Fruit fly (Drosophila melanogaster) whole organism, larva: ENCODE data around the gene CG5003.

Source experiments
- noc ChIP-seq: fragments of 200-800 bp; sonication (Bioruptor generic); optimal IDR thresholded peaks from 3 replicates; lab custom pipeline; 2019; ENCODE audit warnings: missing biosample characterization, mild to moderate bottlenecking, missing genetic modification characterization, moderate library complexity

CG5003 gene

DNA sequence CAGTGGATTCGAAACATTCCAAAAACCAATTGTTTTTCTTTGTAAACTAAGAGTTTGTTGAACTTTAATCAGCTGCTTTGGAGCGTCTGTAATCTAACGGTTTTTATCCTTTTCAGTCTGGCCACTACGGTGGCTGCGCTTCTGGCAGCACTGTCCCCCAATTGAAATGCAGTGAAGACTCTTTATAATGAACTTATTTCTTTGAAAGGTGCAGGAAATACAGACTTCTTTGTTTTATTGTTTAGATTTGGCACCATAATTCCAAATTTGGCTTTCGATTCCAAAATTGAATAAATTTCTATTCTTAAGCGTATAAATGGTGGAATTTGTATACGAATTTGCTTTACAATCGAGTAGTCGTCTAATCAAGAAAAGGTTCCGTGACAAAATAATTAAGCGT lies 11.8 kb upstream of the CG5003 start, which contains the start of gene nenya:
nenya (minus strand) TSS at position 35 of the 400 bp plus-strand sequence.
- TF ChIP-seq noc (tag; lab: Kevin White, UChicago) = no peak

DNA sequence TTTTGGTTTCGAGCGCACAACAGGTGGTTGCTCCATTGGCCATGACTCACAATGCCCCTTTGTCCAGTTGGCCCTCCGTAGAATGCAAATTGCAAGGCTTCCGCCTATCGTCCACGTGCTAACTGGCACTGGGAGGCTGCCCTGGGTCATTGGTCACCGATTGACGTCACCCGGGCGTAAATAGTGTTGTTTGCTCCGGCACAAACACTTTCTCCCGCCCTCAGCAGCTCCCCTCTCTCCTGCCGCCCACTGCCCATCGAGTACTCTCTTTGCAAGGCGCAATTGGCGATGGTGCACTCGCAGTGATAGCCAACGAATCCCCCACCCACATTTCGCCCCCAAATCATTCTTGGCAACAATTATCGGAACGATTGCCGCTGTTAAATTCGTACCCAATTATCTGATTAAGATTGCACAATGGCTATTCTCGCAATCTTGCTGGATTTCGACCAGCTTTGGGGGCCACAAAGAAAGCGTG lies 10.5 kb upstream of the CG5003 start:
- no peak for TF ChIP-seq noc (tag; lab: Kevin White, UChicago)

DNA sequence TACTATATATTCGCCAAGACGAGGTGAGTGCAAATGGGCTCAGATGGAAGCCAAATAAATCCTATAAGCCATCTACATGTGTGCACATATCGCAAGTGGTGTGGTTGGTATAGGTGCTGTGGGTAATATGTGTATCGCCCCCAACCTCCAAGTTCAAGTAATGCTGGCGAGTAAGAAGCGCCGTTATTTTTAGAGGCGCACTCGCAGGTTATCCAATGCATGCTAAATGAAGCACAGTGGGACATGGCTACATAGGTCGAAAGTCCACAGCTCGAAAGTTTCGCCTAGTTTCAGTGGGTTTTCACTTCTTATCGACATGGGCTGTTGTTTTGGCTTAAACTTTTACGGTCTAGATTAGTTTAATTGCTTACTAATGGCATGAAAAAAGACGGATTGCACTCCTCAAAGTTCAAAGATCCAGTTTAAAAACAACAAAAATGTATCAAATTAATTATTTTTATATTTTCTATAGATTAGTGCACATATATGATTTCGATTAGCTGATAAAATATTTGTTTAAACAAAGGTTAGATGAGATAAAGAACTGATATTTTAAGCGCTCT lies 9.7 kb upstream of the CG5003 start:
- no peak for TF ChIP-seq noc (tag; lab: Kevin White, UChicago)

DNA sequence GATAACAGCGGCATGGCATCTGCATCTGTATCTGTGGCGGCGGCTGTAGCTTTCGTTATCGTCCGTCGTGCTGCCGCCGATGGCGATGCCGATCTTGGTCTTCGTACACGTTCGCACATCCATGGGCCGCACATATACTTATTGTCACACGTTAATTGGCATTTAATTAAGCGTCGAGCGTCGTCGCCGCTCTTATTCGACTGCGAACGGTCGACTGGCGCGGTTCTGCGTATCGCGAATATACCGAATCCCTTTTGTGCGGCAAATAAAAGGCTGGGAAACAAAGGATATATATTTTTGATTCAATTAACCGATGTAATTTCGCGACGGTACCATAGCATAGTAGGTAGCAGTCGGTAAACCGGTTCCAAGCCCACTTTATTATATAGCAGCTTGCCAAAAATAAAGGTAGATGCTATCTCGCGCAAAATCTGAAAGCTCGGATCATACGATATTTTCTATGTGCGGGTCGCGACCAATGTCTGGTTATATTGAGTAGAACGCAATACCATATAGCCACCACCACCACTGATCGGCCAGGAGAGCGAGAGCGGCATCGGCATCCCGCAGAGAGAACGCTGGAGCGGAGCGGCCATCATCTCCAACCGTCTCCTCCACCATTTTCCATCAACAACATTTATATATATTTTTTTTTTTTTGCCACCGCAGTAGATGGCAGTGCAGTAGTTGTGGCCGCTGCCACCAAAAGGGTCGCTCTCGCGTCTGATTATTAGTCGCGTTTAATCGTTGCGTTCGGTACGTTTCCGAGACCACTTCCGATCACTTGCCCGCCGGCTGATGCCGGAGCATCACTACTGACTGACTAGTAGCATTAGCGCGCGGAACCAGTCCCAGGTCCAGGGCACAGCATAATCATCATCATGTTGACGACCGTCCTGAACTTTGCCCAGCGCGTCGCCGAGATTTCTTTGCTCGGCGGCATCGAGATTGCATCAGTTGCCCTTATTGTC lies 9.0 kb upstream of the CG5003 start, which contains the start of gene mino:
mino (plus strand) TSS at position 192 of the 971 bp plus-strand sequence.
- TF ChIP-seq noc (tag; lab: Kevin White, UChicago) = peak; percentile 69

DNA sequence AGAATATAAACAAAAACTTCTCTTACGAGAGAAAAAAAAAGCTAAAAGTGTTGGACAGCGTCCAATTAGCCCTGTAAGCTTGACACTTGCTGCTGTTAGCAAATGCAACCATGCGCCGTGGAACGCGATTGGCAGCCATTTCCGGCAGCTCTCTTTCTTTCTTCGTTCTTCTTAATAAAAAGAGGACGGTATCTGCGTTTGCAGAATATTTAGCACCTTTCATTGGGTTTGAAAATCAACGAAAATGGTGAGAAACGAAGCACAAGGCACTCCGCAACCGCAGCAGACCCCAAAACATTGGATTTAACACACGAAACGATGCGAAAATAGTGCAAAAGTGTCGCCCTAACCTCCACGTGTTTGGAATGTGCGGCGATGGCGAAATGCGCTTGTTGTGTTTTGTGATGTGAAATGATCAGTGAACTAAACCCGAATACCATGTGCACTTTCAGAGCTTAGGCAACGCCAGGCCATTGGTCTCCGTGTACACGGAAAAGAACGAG lies 6.4 kb upstream of the CG5003 start, which contains the start of gene RpL4:
RpL4 (plus strand) TSS at position 149 of the 503 bp plus-strand sequence.
- peak; percentile 44 for TF ChIP-seq noc (tag; lab: Kevin White, UChicago)

DNA sequence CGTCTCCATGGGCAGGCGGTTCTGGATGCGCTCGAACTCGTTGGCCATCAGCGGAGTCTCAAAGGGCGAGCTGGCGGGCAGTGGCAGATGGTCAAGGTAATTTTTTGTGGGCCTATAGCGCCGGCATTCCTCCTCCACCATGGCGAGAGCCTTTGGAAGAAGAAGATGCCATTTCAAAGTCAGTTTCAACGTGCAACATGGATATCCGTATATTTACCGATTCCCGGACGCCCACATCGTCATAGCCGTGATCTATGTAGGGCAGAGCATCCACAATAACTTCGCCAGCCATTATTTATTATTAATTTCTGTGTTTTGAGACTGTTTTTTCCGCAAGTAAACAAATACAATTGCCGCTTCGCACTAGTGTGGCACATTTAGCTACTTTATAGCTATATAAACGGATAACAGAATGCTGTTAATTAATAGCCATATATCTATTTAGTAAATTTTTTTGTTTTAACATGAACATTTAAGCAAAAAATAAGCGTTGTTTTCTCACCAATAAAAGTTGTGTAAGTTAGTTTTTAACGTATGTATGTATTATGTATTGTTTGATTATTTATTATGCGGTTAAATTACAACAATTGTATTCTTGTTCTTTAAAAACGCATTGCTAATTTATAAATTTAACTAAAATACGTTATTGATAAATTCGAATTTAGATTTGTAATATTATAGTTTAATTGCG lies 5.8 kb upstream of the CG5003 start, which contains the start of gene BCAS2:
BCAS2 (minus strand) TSS at position 375 of the 691 bp plus-strand sequence.
- no peak for TF ChIP-seq noc (tag; lab: Kevin White, UChicago)

DNA sequence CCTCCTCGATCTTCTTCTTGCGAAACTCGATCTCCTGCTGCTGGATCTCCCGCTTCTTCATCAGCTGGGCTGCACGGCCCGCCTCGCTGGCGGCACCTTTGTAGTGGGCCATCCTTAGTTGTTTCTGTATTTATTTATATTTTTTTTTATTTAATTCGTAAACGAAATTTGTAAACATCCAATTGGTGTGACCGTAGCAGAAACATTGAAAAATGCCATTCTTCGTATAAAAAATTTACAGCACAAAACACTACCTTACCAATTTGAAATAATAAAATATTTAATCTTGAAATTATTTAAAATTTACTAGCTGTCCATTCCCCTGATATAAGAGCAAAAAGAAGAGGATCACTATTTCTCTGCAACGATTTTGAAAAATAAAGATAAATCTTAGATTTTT lies 4.6 kb upstream of the CG5003 start, which contains the start of gene CG12259:
CG12259 (minus strand) TSS at position 207 of the 400 bp plus-strand sequence.
- TF ChIP-seq noc (tag; lab: Kevin White, UChicago) = no peak

DNA sequence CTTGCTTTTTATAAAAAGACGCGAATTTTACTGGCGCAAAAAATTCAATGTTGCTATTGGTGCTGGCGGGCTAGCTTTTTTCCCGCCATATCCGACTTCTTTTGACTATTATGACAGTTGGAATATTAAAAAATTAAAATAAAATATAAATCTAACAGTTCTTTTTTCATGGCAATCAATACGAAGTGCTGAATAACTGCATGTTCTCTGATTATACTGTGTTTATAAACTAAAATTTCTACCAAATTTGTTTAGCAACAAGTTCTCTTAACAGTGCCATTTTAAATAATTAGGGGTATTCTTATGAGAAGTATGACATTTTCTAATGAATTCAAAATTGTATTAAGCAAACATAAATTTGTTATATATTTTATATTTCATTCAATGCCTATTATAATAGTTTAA lies 3.1 kb upstream of the CG5003 start, which contains the start of gene Boh1:
Boh1 (minus strand) TSS at position 76 of the 405 bp plus-strand sequence.
- TF ChIP-seq noc (tag; lab: Kevin White, UChicago) = peak; percentile 38

DNA sequence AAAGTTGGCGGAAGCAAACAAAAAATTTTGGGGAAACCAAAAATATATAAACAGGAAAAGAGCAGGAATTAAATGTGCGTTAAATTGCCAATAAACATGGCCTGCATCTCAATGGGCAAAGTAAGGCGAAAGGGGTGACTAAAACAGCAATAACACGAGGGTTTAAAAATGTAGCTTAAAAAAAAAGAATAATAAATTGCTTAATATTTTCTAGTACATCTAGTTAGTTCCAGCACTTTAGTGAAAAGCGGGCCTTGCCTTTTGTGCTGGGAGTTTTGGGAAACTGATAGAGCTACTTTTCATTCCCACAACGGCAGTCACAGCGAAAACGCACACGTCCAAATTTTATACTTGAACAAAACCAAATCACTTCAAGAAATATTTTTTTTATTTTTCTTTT lies 4.2 kb downstream of the CG5003 start, which contains the start of gene mil:
mil (plus strand) TSS at position 301 of the 400 bp plus-strand sequence.
- no peak for TF ChIP-seq noc (tag; lab: Kevin White, UChicago)

DNA sequence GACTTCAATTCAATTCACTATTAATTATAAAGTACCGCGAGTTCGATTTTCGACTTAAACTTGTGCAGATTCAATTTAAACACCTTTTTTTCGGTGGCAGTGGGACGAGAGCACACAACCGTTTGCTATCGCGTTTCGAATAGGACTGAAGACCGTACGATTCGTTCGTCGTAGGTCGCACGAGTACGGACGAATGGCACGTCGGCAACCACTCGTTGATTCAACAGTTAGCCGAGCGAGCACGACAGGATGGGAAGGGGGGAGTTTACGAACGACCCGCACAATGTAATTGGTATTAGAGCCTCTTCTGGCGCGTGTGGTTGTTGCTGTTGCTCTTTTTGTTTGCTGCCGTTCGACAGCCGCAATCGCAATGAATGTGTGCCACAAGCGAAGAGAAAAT lies 10.6 kb downstream of the CG5003 start, which contains the start of gene CG34353:
CG34353 (minus strand) TSS at position 149 of the 400 bp plus-strand sequence.
- TF ChIP-seq noc (tag; lab: Kevin White, UChicago) = no peak

DNA sequence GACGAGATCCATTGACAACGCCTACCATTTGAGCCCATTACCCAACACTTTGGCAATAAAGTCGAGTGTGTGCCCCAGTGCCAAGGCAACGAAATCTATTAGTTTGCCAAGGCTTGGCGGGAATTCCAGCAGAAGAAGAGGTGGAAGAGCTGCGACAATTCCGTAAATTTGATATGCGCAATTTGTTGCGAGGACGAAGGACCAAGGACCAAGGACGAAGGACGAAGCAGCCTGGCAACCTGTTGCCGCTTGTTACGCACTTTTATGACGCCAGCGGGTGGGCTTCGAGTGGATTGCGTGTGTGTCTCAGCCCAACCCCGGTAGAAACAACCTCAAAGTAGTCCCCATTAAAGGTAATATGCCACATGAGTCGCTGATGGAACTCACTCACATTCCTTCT lies 28.2 kb downstream of the CG5003 start:
- TF ChIP-seq noc (tag; lab: Kevin White, UChicago) = no peak

DNA sequence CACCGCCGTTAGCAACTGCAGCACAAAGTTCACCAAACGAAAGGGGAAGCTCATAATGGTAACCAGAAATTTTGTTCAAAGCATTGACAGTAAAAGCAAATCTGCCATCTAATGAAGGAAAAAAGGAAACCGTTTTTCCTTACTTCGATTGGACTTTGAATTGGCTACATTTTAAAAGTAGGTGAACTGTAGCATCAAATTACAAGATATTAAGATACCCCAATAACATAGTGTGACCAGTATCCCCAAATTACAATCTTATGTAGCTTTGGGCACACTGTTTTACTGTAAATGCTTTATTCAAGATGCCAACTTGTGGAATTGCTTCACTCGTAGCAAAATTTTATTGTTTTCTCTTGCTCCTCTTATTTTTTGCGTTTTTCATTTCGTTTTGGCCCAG lies 44.0 kb downstream of the CG5003 start, which contains the start of gene CG12426:
CG12426 (minus strand) TSS at position 101 of the 400 bp plus-strand sequence.
- TF ChIP-seq noc (tag; lab: Kevin White, UChicago) = no peak
